Worm (Caenorhabditis elegans): Measurements from ENCODE around the gene F41E6.12.

Gene F41E6.12

ce11 chrV:8627580-8627979 is 1.3 kb downstream of the F41E6.12 start:
- TF ChIP-seq peb-1 (tag; optimal IDR thresholded peaks at IDR 0.05), result no peak
- no peak for TF ChIP-seq F13H6.1 (tag; optimal IDR thresholded peaks at IDR 0.05)
- TF ChIP-seq nhr-10 (tag; optimal IDR thresholded peaks at IDR 0.05), result no peak
- TF ChIP-seq blmp-1 (tag; optimal IDR thresholded peaks at IDR 0.05; ENCODE audit: insufficient read depth), result no peak

ce11 chrV:8626406-8626805 is 2.5 kb downstream of the F41E6.12 start:
- TF ChIP-seq nhr-21 (tag; optimal IDR thresholded peaks at IDR 0.05) (no peak), ceh-82 (tag; optimal IDR thresholded peaks at IDR 0.05) (no peak), ama-1 (optimal IDR thresholded peaks at IDR 0.05) (no peak), lsy-2 (tag; optimal IDR thresholded peaks at IDR 0.05) (no peak), peb-1 (tag; optimal IDR thresholded peaks at IDR 0.05) (no peak), gmeb-1 (tag; optimal IDR thresholded peaks at IDR 0.05) (no peak), R02D3.7 (tag; optimal IDR thresholded peaks at IDR 0.05) (no peak), sem-4 (tag; optimal IDR thresholded peaks at IDR 0.05) (no peak), mab-5 (tag; optimal IDR thresholded peaks at IDR 0.05) (no peak), mdl-1 (tag; optimal IDR thresholded peaks at IDR 0.05) (no peak), elt-1 (tag; optimal IDR thresholded peaks at IDR 0.05) (no peak), nhr-25 (tag; optimal IDR thresholded peaks at IDR 0.05) (no peak), lin-11 (tag; optimal IDR thresholded peaks at IDR 0.05) (no peak), nhr-77 (tag; optimal IDR thresholded peaks at IDR 0.05) (no peak)

- peak; percentile 10 for TF ChIP-seq unc-55 (GFP tag; optimal IDR thresholded peaks at IDR 0.05)
- no peak for TF ChIP-seq elt-1 (tag; optimal IDR thresholded peaks at IDR 0.05)
Observed at ce11 chrV:8623754-8624153, 5.2 kb downstream of the F41E6.12 start, which contains the start of gene F41E6.17. F41E6.17 (plus strand) TSS chrV:8624101.

ce11 chrV:8622314-8622713 is 6.6 kb downstream of the F41E6.12 start, which contains the start of gene F41E6.1:
F41E6.1 (plus strand) TSS chrV:8622614.
- TF ChIP-seq gmeb-1 (tag; optimal IDR thresholded peaks at IDR 0.05) (no peak), lin-13 (GFP tag; optimal IDR thresholded peaks at IDR 0.05) (no peak), mbf-1 (tag; optimal IDR thresholded peaks at IDR 0.05) (no peak), nhr-10 (tag; optimal IDR thresholded peaks at IDR 0.05) (no peak), fos-1 (tag; optimal IDR thresholded peaks at IDR 0.05) (no peak), sma-9 (GFP tag; optimal IDR thresholded peaks at IDR 0.05) (no peak), sma-9 (tag; optimal IDR thresholded peaks at IDR 0.05) (no peak), egl-27 (tag; optimal IDR thresholded peaks at IDR 0.05) (no peak), nhr-12 (tag; optimal IDR thresholded peaks at IDR 0.05) (no peak), lin-39 (tag; optimal IDR thresholded peaks at IDR 0.05) (no peak), zag-1 (tag; optimal IDR thresholded peaks at IDR 0.05) (no peak), ZK546.5 (tag; optimal IDR thresholded peaks at IDR 0.05) (no peak), unc-39 (tag; optimal IDR thresholded peaks at IDR 0.05) (no peak), skn-1 (tag; optimal IDR thresholded peaks at IDR 0.05) (no peak), mdl-1 (tag; optimal IDR thresholded peaks at IDR 0.05) (no peak), nhr-6 (tag; optimal IDR thresholded peaks at IDR 0.05) (no peak), dmd-4 (tag; optimal IDR thresholded peaks at IDR 0.05) (no peak), nhr-237 (tag; optimal IDR thresholded peaks at IDR 0.05) (no peak), unc-62 (GFP tag; optimal IDR thresholded peaks at IDR 0.05) (no peak), nhr-25 (tag; optimal IDR thresholded peaks at IDR 0.05) (no peak), ama-1 (optimal IDR thresholded peaks at IDR 0.05) (no peak)

- TF ChIP-seq ama-1 (optimal IDR thresholded peaks at IDR 0.05), result no peak
- TF ChIP-seq snpc-4 (tag; optimal IDR thresholded peaks at IDR 0.05), result no peak
- no peak for TF ChIP-seq unc-62 (GFP tag; optimal IDR thresholded peaks at IDR 0.05)
- no peak for TF ChIP-seq ztf-11 (tag; optimal IDR thresholded peaks at IDR 0.05)
- TF ChIP-seq mab-5 (tag; optimal IDR thresholded peaks at IDR 0.05), result no peak
- TF ChIP-seq unc-55 (GFP tag; optimal IDR thresholded peaks at IDR 0.05), result no peak
- TF ChIP-seq sem-4 (tag; optimal IDR thresholded peaks at IDR 0.05), result no peak
- TF ChIP-seq nhr-12 (tag; optimal IDR thresholded peaks at IDR 0.05), result no peak
- TF ChIP-seq ztf-4 (tag; optimal IDR thresholded peaks at IDR 0.05), result no peak
- no peak for TF ChIP-seq R02D3.7 (tag; optimal IDR thresholded peaks at IDR 0.05)
- no peak for TF ChIP-seq unc-39 (tag; optimal IDR thresholded peaks at IDR 0.05)
- no peak for TF ChIP-seq mdl-1 (tag; optimal IDR thresholded peaks at IDR 0.05)
- TF ChIP-seq dmd-4 (tag; optimal IDR thresholded peaks at IDR 0.05), result no peak
- TF ChIP-seq peb-1 (tag; optimal IDR thresholded peaks at IDR 0.05), result no peak
- no peak for TF ChIP-seq nhr-237 (tag; optimal IDR thresholded peaks at IDR 0.05)
- no peak for TF ChIP-seq sma-9 (GFP tag; optimal IDR thresholded peaks at IDR 0.05)
- TF ChIP-seq sma-9 (tag; optimal IDR thresholded peaks at IDR 0.05), result no peak
- TF ChIP-seq nhr-77 (tag; optimal IDR thresholded peaks at IDR 0.05), result no peak
- TF ChIP-seq nhr-23 (tag; optimal IDR thresholded peaks at IDR 0.05), result no peak
- TF ChIP-seq aly-2 (tag; optimal IDR thresholded peaks at IDR 0.05), result no peak
Observed at ce11 chrV:8621213-8621612, 7.7 kb downstream of the F41E6.12 start, which contains the start of gene idpc-2. idpc-2 (minus strand) TSS chrV:8621313.

All from whole organism, L2 larva.